Worm (Caenorhabditis elegans): ENCODE data around the gene hcp-2.

DNA sequence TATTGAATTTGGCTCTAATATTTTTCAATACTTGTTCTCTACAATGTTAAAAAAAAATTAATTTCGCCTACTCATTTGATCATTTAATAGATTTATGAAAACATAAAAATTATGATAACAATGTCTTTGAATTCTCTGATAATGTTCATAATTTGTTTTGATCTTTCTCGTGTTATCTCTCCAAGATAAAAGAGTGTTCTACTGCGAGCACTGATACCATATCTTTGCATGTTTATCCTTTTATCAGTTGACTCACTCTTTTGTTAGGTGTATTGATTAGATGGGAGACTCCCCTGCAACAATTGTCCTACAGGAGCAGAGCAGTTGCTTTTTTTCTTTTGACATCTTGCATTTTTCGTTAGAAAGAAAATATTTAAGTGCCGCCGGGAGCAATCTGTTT, 53.6 kb downstream of the hcp-2 start:
- no peak for TF ChIP-seq flt-1 (GFP tag; IDR thresholded peaks at IDR 0.05)
- TF ChIP-seq ceh-13 (GFP tag; optimal IDR thresholded peaks at IDR 0.05) = no peak
- no peak for TF ChIP-seq tbx-37 (GFP tag; conservative IDR thresholded peaks at IDR 0.05)
- no peak for TF ChIP-seq F13C5.2 (tag; optimal IDR thresholded peaks at IDR 0.05)
- no peak for TF ChIP-seq ama-1 (optimal IDR thresholded peaks at IDR 0.05)
- no peak for TF ChIP-seq B0310.2 (tag; optimal IDR thresholded peaks at IDR 0.05)
- TF ChIP-seq hmbx-1 (tag; optimal IDR thresholded peaks at IDR 0.05) = no peak
- TF ChIP-seq ceh-36 (tag; optimal IDR thresholded peaks at IDR 0.05) = no peak
- TF ChIP-seq hnd-1 (tag; optimal IDR thresholded peaks at IDR 0.05) = no peak
- TF ChIP-seq aly-1 (tag; optimal IDR thresholded peaks at IDR 0.05) = no peak
- no peak for TF ChIP-seq pes-1 (GFP tag; IDR thresholded peaks at IDR 0.05)
- no peak for TF ChIP-seq ets-7 (tag; optimal IDR thresholded peaks at IDR 0.05)
- no peak for TF ChIP-seq sea-1 (GFP tag; conservative IDR thresholded peaks at IDR 0.05)
- TF ChIP-seq tra-4 (tag; optimal IDR thresholded peaks at IDR 0.05) = no peak

All from whole organism, early embryonic.